Worm (Caenorhabditis elegans) whole organism, early embryonic: ENCODE data around the gene K03B8.8.
"Not testable (repeated sequence)": the region's sequence is repeated elsewhere in the genome, so short reads cannot be mapped to it uniquely, and the experiment has no call there.

Experiments used
- B0310.2 ChIP-seq: sonication (generic microtip); optimal IDR thresholded peaks from 2 replicates; lab custom pipeline; 2016; ENCODE audit warnings: mild to moderate bottlenecking, missing genetic modification characterization, missing compliant biosample characterization
- F13C5.2 ChIP-seq: sonication (generic microtip); optimal IDR thresholded peaks from 2 replicates; lab custom pipeline; 2017; ENCODE audit warnings: mild to moderate bottlenecking, missing genetic modification characterization, inconsistent platforms, missing compliant biosample characterization
- aly-1 ChIP-seq: sonication (generic microtip); optimal IDR thresholded peaks from 2 replicates; lab custom pipeline; 2016; ENCODE audit warnings: missing genetic modification characterization, missing compliant biosample characterization
- ama-1 ChIP-seq: fragments of 150-350 bp; optimal IDR thresholded peaks from 2 replicates; lab custom pipeline; 2014
- ceh-13 ChIP-seq: fragments of 200-800 bp; sonication (Bioruptor generic); optimal IDR thresholded peaks from 2 replicates; lab custom pipeline; 2018; ENCODE audit warnings: mild to moderate bottlenecking, missing genetic modification characterization, missing compliant biosample characterization
- ceh-36 ChIP-seq: sonication (generic microtip); optimal IDR thresholded peaks from 2 replicates; lab custom pipeline; 2016; ENCODE audit warnings: missing genetic modification characterization, inconsistent platforms, missing compliant biosample characterization
- ets-7 ChIP-seq: sonication (generic microtip); optimal IDR thresholded peaks from 2 replicates; lab custom pipeline; 2016; ENCODE audit warnings: missing genotype, missing genetic modification characterization, missing compliant biosample characterization
- flt-1 ChIP-seq: fragments of 200-800 bp; sonication (Bioruptor generic); IDR thresholded peaks from 2 replicates; pipeline ENCODE4 v1.3.6; 2022; ENCODE audit warnings: missing genetic modification characterization, missing compliant biosample characterization
- hmbx-1 ChIP-seq: sonication (generic microtip); optimal IDR thresholded peaks from 2 replicates; lab custom pipeline; 2016; ENCODE audit warnings: mild to moderate bottlenecking, missing genetic modification characterization, missing compliant biosample characterization
- hmg-4 ChIP-seq: fragments of 200-800 bp; sonication (Bioruptor generic); optimal IDR thresholded peaks from 2 replicates; lab custom pipeline; 2018; ENCODE audit warnings: mild to moderate bottlenecking, missing genetic modification characterization, missing compliant biosample characterization
- hnd-1 ChIP-seq: sonication (generic microtip); optimal IDR thresholded peaks from 2 replicates; lab custom pipeline; 2016; ENCODE audit warnings: missing genetic modification characterization, missing compliant biosample characterization
- pes-1 ChIP-seq: fragments of 200-800 bp; sonication (Bioruptor generic); IDR thresholded peaks from 2 replicates; pipeline ENCODE4 v1.3.6; 2022; ENCODE audit warnings: missing genetic modification reagents, missing genetic modification characterization, missing compliant biosample characterization
- scrt-1 ChIP-seq: fragments of 200-800 bp; sonication (Bioruptor generic); IDR thresholded peaks from 2 replicates; pipeline ENCODE4 v1.3.6; 2022; ENCODE audit warnings: missing genetic modification characterization, missing compliant biosample characterization
- sea-1 ChIP-seq: fragments of 200-800 bp; sonication (Bioruptor generic); conservative IDR thresholded peaks from 2 replicates; pipeline ENCODE4 v1.3.6; 2022; ENCODE audit warnings: missing genetic modification characterization, missing compliant biosample characterization
- tbx-11 ChIP-seq: fragments of 200-800 bp; sonication (Bioruptor generic); IDR thresholded peaks from 2 replicates; pipeline ENCODE4 v1.3.6; 2022; ENCODE audit warnings: missing genetic modification characterization, missing compliant biosample characterization
- tbx-37 ChIP-seq: fragments of 200-800 bp; sonication (Bioruptor generic); conservative IDR thresholded peaks from 2 replicates; pipeline ENCODE4 v1.3.6; 2022; ENCODE audit warnings: missing genetic modification reagents, missing genetic modification characterization, missing compliant biosample characterization
- tra-4 ChIP-seq: sonication (generic microtip); optimal IDR thresholded peaks from 2 replicates; lab custom pipeline; 2017; ENCODE audit warnings: missing genetic modification characterization, missing compliant biosample characterization

K03B8.8 gene

ce11 chrV:11398616-11399015, 12.2 kb downstream of the K03B8.8 start, which contains the start of gene nas-17:
nas-17 (plus strand) TSS chrV:11398916.
- TF ChIP-seq tbx-37 (GFP tag; lab: Robert Waterston, UW) (no peak), hnd-1 (no peak), flt-1 (GFP tag; lab: Robert Waterston, UW) (no peak), ceh-13 (GFP tag; lab: Kevin White, UChicago) (no peak), ceh-36 (tag; lab: Kevin White, UChicago) (no peak), sea-1 (GFP tag; lab: Robert Waterston, UW) (no peak), pes-1 (GFP tag; lab: Robert Waterston, UW) (no peak), ets-7 (tag; lab: Kevin White, UChicago) (no peak), aly-1 (tag; lab: Kevin White, UChicago) (no peak), scrt-1 (GFP tag; lab: Robert Waterston, UW) (no peak), F13C5.2 (tag; lab: Kevin White, UChicago) (no peak), tra-4 (tag; lab: Kevin White, UChicago) (no peak)

ce11 chrV:11396134-11396533, 14.7 kb downstream of the K03B8.8 start, which contains the start of gene nas-18:
nas-18 (plus strand) TSS chrV:11396434.
- TF ChIP-seq tra-4 (tag; lab: Kevin White, UChicago); pes-1 (GFP tag; lab: Robert Waterston, UW); scrt-1 (GFP tag; lab: Robert Waterston, UW): not testable (repeated sequence)

- TF ChIP-seq B0310.2 (tag; lab: Kevin White, UChicago); pes-1 (GFP tag; lab: Robert Waterston, UW); sea-1 (GFP tag; lab: Robert Waterston, UW): not testable (repeated sequence)
Measured at ce11 chrV:11395024-11395423, 15.8 kb downstream of the K03B8.8 start, which contains the start of gene K03B8.4. K03B8.4 (minus strand) TSS chrV:11395124.

- TF ChIP-seq flt-1 (GFP tag; lab: Robert Waterston, UW) = no peak
- no peak for TF ChIP-seq sea-1 (GFP tag; lab: Robert Waterston, UW)
- TF ChIP-seq hnd-1 = no peak
- TF ChIP-seq tbx-37 (GFP tag; lab: Robert Waterston, UW) = no peak
- no peak for TF ChIP-seq tbx-11 (GFP tag; lab: Robert Waterston, UW)
- TF ChIP-seq scrt-1 (GFP tag; lab: Robert Waterston, UW) = no peak
- no peak for TF ChIP-seq ceh-36 (tag; lab: Kevin White, UChicago)
- TF ChIP-seq ceh-13 (GFP tag; lab: Kevin White, UChicago) = no peak
- TF ChIP-seq B0310.2 (tag; lab: Kevin White, UChicago) = no peak
- no peak for TF ChIP-seq tra-4 (tag; lab: Kevin White, UChicago)
- no peak for TF ChIP-seq hmbx-1
- TF ChIP-seq ama-1 (lab: Kevin White, UChicago) = no peak
Measured at ce11 chrV:11392020-11392419, 18.8 kb downstream of the K03B8.8 start, which contains the start of gene nas-16. nas-16 (plus strand) TSS chrV:11392320.

ce11 chrV:11390394-11390793, 20.4 kb downstream of the K03B8.8 start, which contains the start of the genes K03B8.11 and K03B8.14:
K03B8.11 (minus strand) TSS chrV:11390494.
K03B8.14 (plus strand) TSS chrV:11390503.
- TF ChIP-seq ceh-13 (GFP tag; lab: Kevin White, UChicago) = no peak
- no peak for TF ChIP-seq flt-1 (GFP tag; lab: Robert Waterston, UW)
- no peak for TF ChIP-seq hmg-4 (GFP tag; lab: Kevin White, UChicago)
- no peak for TF ChIP-seq F13C5.2 (tag; lab: Kevin White, UChicago)
- no peak for TF ChIP-seq tra-4 (tag; lab: Kevin White, UChicago)
- TF ChIP-seq tbx-37 (GFP tag; lab: Robert Waterston, UW) = no peak
- no peak for TF ChIP-seq B0310.2 (tag; lab: Kevin White, UChicago)
- TF ChIP-seq aly-1 (tag; lab: Kevin White, UChicago) = no peak
- no peak for TF ChIP-seq scrt-1 (GFP tag; lab: Robert Waterston, UW)
- TF ChIP-seq hnd-1 = no peak
- TF ChIP-seq ets-7 (tag; lab: Kevin White, UChicago) = no peak
- TF ChIP-seq tbx-11 (GFP tag; lab: Robert Waterston, UW) = no peak
- TF ChIP-seq hmbx-1 = no peak
- no peak for TF ChIP-seq sea-1 (GFP tag; lab: Robert Waterston, UW)
- no peak for TF ChIP-seq ama-1 (lab: Kevin White, UChicago)
- no peak for TF ChIP-seq ceh-36 (tag; lab: Kevin White, UChicago)

ce11 chrV:11389776-11390175, 21.0 kb downstream of the K03B8.8 start, which contains the start of gene col-155:
col-155 (minus strand) TSS chrV:11389876.
- TF ChIP-seq ceh-36 (tag; lab: Kevin White, UChicago) = no peak
- no peak for TF ChIP-seq flt-1 (GFP tag; lab: Robert Waterston, UW)
- TF ChIP-seq B0310.2 (tag; lab: Kevin White, UChicago) = no peak
- TF ChIP-seq sea-1 (GFP tag; lab: Robert Waterston, UW) = no peak
- TF ChIP-seq ceh-13 (GFP tag; lab: Kevin White, UChicago) = no peak
- no peak for TF ChIP-seq scrt-1 (GFP tag; lab: Robert Waterston, UW)
- TF ChIP-seq hnd-1 = no peak
- no peak for TF ChIP-seq tbx-11 (GFP tag; lab: Robert Waterston, UW)
- TF ChIP-seq hmg-4 (GFP tag; lab: Kevin White, UChicago) = no peak
- no peak for TF ChIP-seq ama-1 (lab: Kevin White, UChicago)
- no peak for TF ChIP-seq aly-1 (tag; lab: Kevin White, UChicago)
- no peak for TF ChIP-seq pes-1 (GFP tag; lab: Robert Waterston, UW)
- no peak for TF ChIP-seq tbx-37 (GFP tag; lab: Robert Waterston, UW)
- TF ChIP-seq hmbx-1 = no peak
- TF ChIP-seq ets-7 (tag; lab: Kevin White, UChicago) = no peak
- no peak for TF ChIP-seq tra-4 (tag; lab: Kevin White, UChicago)
- no peak for TF ChIP-seq F13C5.2 (tag; lab: Kevin White, UChicago)

ce11 chrV:11386428-11386827, 24.4 kb downstream of the K03B8.8 start, which contains the start of gene F55C10.4:
F55C10.4 (plus strand) TSS chrV:11386728.
- TF ChIP-seq tbx-37 (GFP tag; lab: Robert Waterston, UW) (no peak), ets-7 (tag; lab: Kevin White, UChicago) (no peak), pes-1 (GFP tag; lab: Robert Waterston, UW) (no peak), hmg-4 (GFP tag; lab: Kevin White, UChicago) (no peak), F13C5.2 (tag; lab: Kevin White, UChicago) (no peak), hnd-1 (no peak), flt-1 (GFP tag; lab: Robert Waterston, UW) (no peak), B0310.2 (tag; lab: Kevin White, UChicago) (no peak), tra-4 (tag; lab: Kevin White, UChicago) (no peak)
